Worm (Caenorhabditis elegans) whole organism, L1 larva: ENCODE measurements around the gene abi-1.

ENCODE experiments used
- C04F5.9 ChIP-seq: sonication (generic microtip); optimal IDR thresholded peaks from 2 replicates; lab custom pipeline; 2016; ENCODE audit warnings: missing genetic modification characterization, missing compliant biosample characterization
- blmp-1 ChIP-seq: fragments of 150-350 bp; optimal IDR thresholded peaks from 2 replicates; lab custom pipeline; 2014; ENCODE audit warnings: missing biosample characterization, missing genetic modification characterization
- fkh-10 ChIP-seq: sonication (generic microtip); optimal IDR thresholded peaks from 2 replicates; lab custom pipeline; 2017; ENCODE audit warnings: missing biosample characterization, missing genetic modification reagents, missing genetic modification characterization
- lsy-2 ChIP-seq, 2 experiments: fragments of 150-350 bp; optimal IDR thresholded peaks; 2 replicates each; lab custom pipeline; 2014; ENCODE audit warnings: missing biosample characterization in 2 of 2, missing genetic modification characterization in 2 of 2
- mef-2 ChIP-seq: fragments of 150-350 bp; optimal IDR thresholded peaks from 2 replicates; lab custom pipeline; 2014; ENCODE audit warnings: missing biosample characterization, missing genetic modification characterization
- pag-3 ChIP-seq: sonication (generic microtip); optimal IDR thresholded peaks from 2 replicates; lab custom pipeline; 2017; ENCODE audit warnings: missing genetic modification characterization, mild to moderate bottlenecking, missing compliant biosample characterization, antibody characterized with exemption, borderline replicate concordance; ENCODE audit not compliant: insufficient read depth
- tbx-2 ChIP-seq: sonication (generic microtip); optimal IDR thresholded peaks from 2 replicates; lab custom pipeline; 2016; ENCODE audit warnings: missing genetic modification characterization, missing compliant biosample characterization

DNA sequence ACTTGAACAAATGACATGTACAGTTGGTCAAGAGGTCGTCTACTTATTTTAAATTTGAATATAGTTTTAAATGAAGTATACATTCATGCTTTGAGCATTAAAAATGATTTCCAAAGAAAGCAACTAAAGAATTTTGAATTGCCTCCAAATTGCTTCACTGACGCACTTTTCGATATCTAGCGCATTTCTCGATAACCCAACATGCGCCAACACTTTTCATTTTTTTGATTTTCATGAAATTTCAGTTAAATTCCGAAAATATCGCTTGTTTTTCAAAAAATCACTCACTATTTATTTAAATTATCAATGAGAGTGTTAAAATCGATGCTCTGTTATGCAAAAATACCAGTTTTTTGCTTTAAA is 27.3 kb upstream of the abi-1 start:
- TF ChIP-seq lsy-2 (tag; optimal IDR thresholded peaks at IDR 0.05; lab: Kevin White, UChicago), result peak in 1 of 2 experiments; percentile 4
- TF ChIP-seq tbx-2 (tag; lab: Kevin White, UChicago), result no peak
- no peak for TF ChIP-seq pag-3
- TF ChIP-seq mef-2, result no peak
- TF ChIP-seq C04F5.9 (tag; lab: Kevin White, UChicago), result no peak
- no peak for TF ChIP-seq fkh-10 (GFP tag; lab: Kevin White, UChicago)
- no peak for TF ChIP-seq blmp-1 (tag; lab: Kevin White, UChicago)
